Worm (Caenorhabditis elegans): ENCODE measurements around the gene sre-11.

ce11 chrV:7634657-7635056, 49.1 kb downstream of the sre-11 start, which contains the start of gene srd-31:
- TF ChIP-seq ama-1 (optimal IDR thresholded peaks at IDR 0.05) (no peak), dpl-1 (GFP tag; optimal IDR thresholded peaks at IDR 0.05) (no peak), nhr-90 (tag; optimal IDR thresholded peaks at IDR 0.05; ENCODE audit: poor library complexity) (no peak), sptf-1 (tag; optimal IDR thresholded peaks at IDR 0.05) (no peak), unc-62 (GFP tag; optimal IDR thresholded peaks at IDR 0.05) (no peak), snpc-4 (tag; optimal IDR thresholded peaks at IDR 0.05) (no peak), Y116A8C.19 (tag; optimal IDR thresholded peaks at IDR 0.05; ENCODE audit: borderline replicate concordance) (no peak), ceh-63 (GFP tag; optimal IDR thresholded peaks at IDR 0.05) (no peak), lin-13 (GFP tag; optimal IDR thresholded peaks at IDR 0.05) (no peak)
